Worm (Caenorhabditis elegans) whole organism, midembryonic: Measurements from ENCODE around the gene B0252.8.
A peak's percentile ranks its signal among the peaks of the same experiment; 100 is the strongest.
"Not testable (repeated sequence)": the region's sequence is repeated elsewhere in the genome, so short reads cannot be mapped to it uniquely, and the experiment has no call there.

Experiments used
- T22C8.4 ChIP-seq: fragments of 200-800 bp; sonication (Bioruptor generic); IDR thresholded peaks from 2 replicates; pipeline ENCODE4 v1.3.6; 2022; ENCODE audit warnings: missing genetic modification characterization, missing compliant biosample characterization
- cog-1 ChIP-seq: sonication (generic microtip); optimal IDR thresholded peaks from 2 replicates; lab custom pipeline; 2016; ENCODE audit warnings: missing genetic modification characterization, missing compliant biosample characterization
- flt-1 ChIP-seq: fragments of 200-800 bp; sonication (Bioruptor generic); IDR thresholded peaks from 2 replicates; pipeline ENCODE4 v1.3.6; 2022; ENCODE audit warnings: missing genetic modification characterization, missing compliant biosample characterization
- klf-2 ChIP-seq: fragments of 200-800 bp; sonication (Bioruptor generic); conservative IDR thresholded peaks from 2 replicates; pipeline ENCODE4 v1.3.6; 2022; ENCODE audit warnings: missing genetic modification reagents, missing genetic modification characterization, missing compliant biosample characterization
- med-1 ChIP-seq: sonication (generic microtip); optimal IDR thresholded peaks from 2 replicates; lab custom pipeline; 2017; ENCODE audit warnings: missing genetic modification characterization, mild to moderate bottlenecking, missing compliant biosample characterization, antibody characterized with exemption, missing genetic modification reagents; ENCODE audit not compliant: insufficient read depth
- ref-1 ChIP-seq: fragments of 200-800 bp; sonication (Bioruptor generic); conservative IDR thresholded peaks from 2 replicates; pipeline ENCODE4 v1.3.6; 2022; ENCODE audit warnings: missing genetic modification reagents, missing genetic modification characterization, missing compliant biosample characterization
- tab-1 ChIP-seq: fragments of 200-800 bp; sonication (Bioruptor generic); IDR thresholded peaks from 2 replicates; pipeline ENCODE4 v1.3.6; 2022; ENCODE audit warnings: missing genetic modification characterization, missing compliant biosample characterization
- ztf-23 ChIP-seq: fragments of 200-800 bp; sonication (Bioruptor generic); IDR thresholded peaks from 2 replicates; pipeline ENCODE4 v1.3.6; 2022; ENCODE audit warnings: missing genetic modification reagents, missing genetic modification characterization, missing compliant biosample characterization
- ztf-29 ChIP-seq: fragments of 200-800 bp; sonication (Bioruptor generic); IDR thresholded peaks from 2 replicates; pipeline ENCODE4 v1.3.6; 2022; ENCODE audit warnings: missing genetic modification reagents, missing genetic modification characterization, missing compliant biosample characterization

The B0252.8 gene

ce11 chrII:6898017-6898779, 17.8 kb upstream of the B0252.8 start, which contains the start of gene hrpl-1:
hrpl-1 (plus strand) TSS chrII:6898729.
- TF ChIP-seq flt-1 (GFP tag; lab: Robert Waterston, UW) (peak; percentile 88), tab-1 (GFP tag; lab: Robert Waterston, UW) (peak; percentile 74; the same call in 1 of the 2 replicates), ref-1 (GFP tag; lab: Robert Waterston, UW) (peak; percentile 57), cog-1 (tag; lab: Kevin White, UChicago) (no peak), ztf-23 (GFP tag; lab: Robert Waterston, UW) (peak; percentile 65; the same call in 1 of the 2 replicates), med-1 (peak; percentile 79), T22C8.4 (GFP tag; lab: Robert Waterston, UW) (0 out of 2 replicates have a peak, but pooled peaks have one; percentile 20), ztf-29 (GFP tag; lab: Robert Waterston, UW) (peak; percentile 43; the same call in 1 of the 2 replicates), klf-2 (GFP tag; lab: Robert Waterston, UW) (peak; percentile 56; the same call in 1 of the 2 replicates)

ce11 chrII:6900708-6901107, 15.3 kb upstream of the B0252.8 start:
- TF ChIP-seq ref-1 (GFP tag; lab: Robert Waterston, UW), result no peak
- no peak for TF ChIP-seq ztf-23 (GFP tag; lab: Robert Waterston, UW)
- TF ChIP-seq ztf-29 (GFP tag; lab: Robert Waterston, UW), result no peak
- TF ChIP-seq klf-2 (GFP tag; lab: Robert Waterston, UW), result no peak
- no peak for TF ChIP-seq med-1
- no peak for TF ChIP-seq flt-1 (GFP tag; lab: Robert Waterston, UW)

ce11 chrII:6901795-6902194, 14.2 kb upstream of the B0252.8 start, which contains the start of gene psmd-9:
psmd-9 (plus strand) TSS chrII:6902095.
- no peak for TF ChIP-seq klf-2 (GFP tag; lab: Robert Waterston, UW)
- TF ChIP-seq ref-1 (GFP tag; lab: Robert Waterston, UW), result no peak

DNA sequence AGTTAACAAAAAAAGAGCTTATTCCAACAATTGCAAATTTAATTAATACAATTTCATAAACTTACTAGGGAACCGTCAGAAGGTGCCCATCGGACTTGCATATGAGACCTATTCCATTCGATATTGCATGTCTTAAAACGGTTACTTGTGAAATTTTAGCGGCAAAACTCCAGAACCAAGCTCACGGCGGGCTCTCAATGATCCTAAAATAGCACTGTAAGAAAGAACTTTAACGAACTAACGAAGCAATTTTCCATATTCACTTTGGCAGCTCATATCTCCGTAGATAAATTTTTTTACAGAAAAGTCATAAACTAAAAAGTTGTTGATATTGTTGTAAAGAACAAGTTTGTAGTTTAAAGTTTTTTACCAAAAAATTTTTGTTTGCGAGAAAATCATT, 8.3 kb upstream of the B0252.8 start, which contains the start of gene B0252.3:
B0252.3 (minus strand) TSS at position 101 of the 400 bp plus-strand sequence.
- TF ChIP-seq T22C8.4, ztf-29, ztf-23 (GFP tag; lab: Robert Waterston, UW): not testable (repeated sequence)

DNA sequence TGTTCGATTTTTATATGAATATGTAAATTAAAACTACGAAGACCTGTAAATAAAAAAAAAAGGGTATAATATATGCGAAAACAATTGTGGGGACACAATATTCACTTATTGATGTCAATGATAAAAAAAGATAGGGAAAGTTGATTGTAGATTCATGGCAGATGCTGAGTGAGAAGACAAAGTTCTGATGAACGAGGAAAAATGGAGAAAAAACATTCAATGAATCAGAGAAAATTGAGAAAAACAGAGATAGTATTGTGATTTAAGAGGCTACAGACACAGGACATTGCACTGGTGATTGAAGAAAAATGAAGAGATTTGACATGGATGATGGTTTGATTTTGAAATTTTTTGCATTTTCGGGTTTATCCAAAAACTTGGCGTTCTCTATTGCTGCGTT, 7.3 kb upstream of the B0252.8 start:
- TF ChIP-seq ztf-29 (GFP tag; lab: Robert Waterston, UW), result no peak
- no peak for TF ChIP-seq klf-2 (GFP tag; lab: Robert Waterston, UW)
- TF ChIP-seq ref-1 (GFP tag; lab: Robert Waterston, UW), result no peak
- TF ChIP-seq tab-1 (GFP tag; lab: Robert Waterston, UW), result no peak
- no peak for TF ChIP-seq ztf-23 (GFP tag; lab: Robert Waterston, UW)
- no peak for TF ChIP-seq med-1
- TF ChIP-seq cog-1 (tag; lab: Kevin White, UChicago), result no peak
- TF ChIP-seq T22C8.4 (GFP tag; lab: Robert Waterston, UW), result no peak
- no peak for TF ChIP-seq flt-1 (GFP tag; lab: Robert Waterston, UW)

- TF ChIP-seq flt-1 (GFP tag; lab: Robert Waterston, UW), result no peak
- TF ChIP-seq ref-1 (GFP tag; lab: Robert Waterston, UW), result no peak
- TF ChIP-seq ztf-23 (GFP tag; lab: Robert Waterston, UW), result no peak
- TF ChIP-seq cog-1 (tag; lab: Kevin White, UChicago), result no peak
- no peak for TF ChIP-seq med-1
- no peak for TF ChIP-seq tab-1 (GFP tag; lab: Robert Waterston, UW)
Observed at ce11 chrII:6909568-6910122, 6.3 kb upstream of the B0252.8 start, which contains the start of gene asm-1. asm-1 (plus strand) TSS chrII:6910072.

- TF ChIP-seq cog-1 (tag; lab: Kevin White, UChicago) (peak; percentile 52), klf-2 (GFP tag; lab: Robert Waterston, UW) (peak; percentile 82), tab-1 (GFP tag; lab: Robert Waterston, UW) (no peak), med-1 (no peak), ref-1 (GFP tag; lab: Robert Waterston, UW) (0 out of 2 replicates have a peak, but pooled peaks have one; percentile 42), ztf-23 (GFP tag; lab: Robert Waterston, UW) (peak; percentile 90), flt-1 (GFP tag; lab: Robert Waterston, UW) (peak; percentile 92), ztf-29 (GFP tag; lab: Robert Waterston, UW) (no peak), T22C8.4 (GFP tag; lab: Robert Waterston, UW) (no peak)
Observed at ce11 chrII:6913309-6913708, 2.7 kb upstream of the B0252.8 start, which contains the start of gene cyn-10. cyn-10 (minus strand) TSS chrII:6913365.

DNA sequence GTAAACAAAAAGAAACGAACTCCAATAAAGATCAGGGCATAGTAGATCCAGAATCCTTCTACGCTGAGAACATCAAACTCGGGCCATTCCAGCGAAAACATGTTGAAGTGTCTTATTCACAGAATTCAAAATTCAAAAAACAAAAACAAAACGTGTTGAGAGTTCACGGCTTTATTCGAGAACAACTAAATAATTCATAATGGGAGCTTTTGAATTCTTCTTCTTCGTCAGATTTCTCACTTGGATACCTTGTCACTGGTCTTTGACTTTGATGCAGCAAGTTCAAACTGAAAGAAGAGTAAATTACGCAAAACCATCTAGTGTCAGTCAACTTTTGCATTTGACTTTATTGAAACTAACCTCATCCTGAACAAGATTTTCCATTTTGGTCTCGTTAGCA, 1.7 kb downstream of the B0252.8 start, which contains the start of gene B0252.11:
B0252.11 (minus strand) TSS at position 101 of the 400 bp plus-strand sequence.
- TF ChIP-seq ztf-29 (GFP tag; lab: Robert Waterston, UW) (no peak), ztf-23 (GFP tag; lab: Robert Waterston, UW) (no peak), cog-1 (tag; lab: Kevin White, UChicago) (no peak), klf-2 (GFP tag; lab: Robert Waterston, UW) (no peak), tab-1 (GFP tag; lab: Robert Waterston, UW) (no peak), T22C8.4 (GFP tag; lab: Robert Waterston, UW) (no peak), med-1 (no peak), ref-1 (GFP tag; lab: Robert Waterston, UW) (no peak), flt-1 (GFP tag; lab: Robert Waterston, UW) (no peak)

- TF ChIP-seq klf-2 (GFP tag; lab: Robert Waterston, UW) (no peak), cog-1 (tag; lab: Kevin White, UChicago) (no peak), ztf-29 (GFP tag; lab: Robert Waterston, UW) (no peak), tab-1 (GFP tag; lab: Robert Waterston, UW) (no peak), ref-1 (GFP tag; lab: Robert Waterston, UW) (no peak), flt-1 (GFP tag; lab: Robert Waterston, UW) (no peak), ztf-23 (GFP tag; lab: Robert Waterston, UW) (no peak), T22C8.4 (GFP tag; lab: Robert Waterston, UW) (no peak), med-1 (no peak)
Observed at ce11 chrII:6918862-6919261, 2.9 kb downstream of the B0252.8 start, which contains the start of gene B0252.5. B0252.5 (minus strand) TSS chrII:6918878.
